Worm (Caenorhabditis elegans) whole organism, midembryonic: ENCODE data around the gene pqn-90.

Experiments
- T22C8.4 ChIP-seq: fragments of 200-800 bp; sonication (Bioruptor generic); IDR thresholded peaks from 2 replicates; pipeline ENCODE4 v1.3.6; 2022; ENCODE audit warnings: missing genetic modification characterization, missing compliant biosample characterization
- flt-1 ChIP-seq: fragments of 200-800 bp; sonication (Bioruptor generic); IDR thresholded peaks from 2 replicates; pipeline ENCODE4 v1.3.6; 2022; ENCODE audit warnings: missing genetic modification characterization, missing compliant biosample characterization
- ztf-23 ChIP-seq: fragments of 200-800 bp; sonication (Bioruptor generic); IDR thresholded peaks from 2 replicates; pipeline ENCODE4 v1.3.6; 2022; ENCODE audit warnings: missing genetic modification reagents, missing genetic modification characterization, missing compliant biosample characterization

ce11 chrIV:15321279-15321678, 30.2 kb upstream of the pqn-90 start, which contains the start of gene Y73F8A.15:
- TF ChIP-seq flt-1 = no peak
- TF ChIP-seq ztf-23 (GFP tag; lab: Robert Waterston, UW) = no peak
- no peak for TF ChIP-seq T22C8.4 (GFP tag; lab: Robert Waterston, UW)
